Fruit fly (Drosophila melanogaster) whole organism, embryonic: Measurements from ENCODE around the gene CARPB.

Experiments
- Blimp-1 ChIP-seq: fragments of 200-800 bp; sonication (Bioruptor generic); optimal IDR thresholded peaks from 3 replicates; lab custom pipeline; 2018; ENCODE audit warnings: missing biosample characterization, missing genetic modification characterization, mild to moderate bottlenecking, moderate library complexity, missing genetic modification reagents
- CG10565 ChIP-seq: fragments of 200-800 bp; sonication (Bioruptor generic); optimal IDR thresholded peaks from 3 replicates; lab custom pipeline; 2016; ENCODE audit warnings: missing biosample characterization, mild to moderate bottlenecking, missing genetic modification characterization
- CG1603 ChIP-seq: fragments of 200-800 bp; sonication (Bioruptor generic); optimal IDR thresholded peaks from 2 replicates; lab custom pipeline; 2019; ENCODE audit warnings: missing biosample characterization, mild to moderate bottlenecking, missing genetic modification characterization, moderate library complexity
- CG16815 ChIP-seq: fragments of 200-800 bp; sonication (Bioruptor generic); optimal IDR thresholded peaks from 3 replicates; lab custom pipeline; 2017; ENCODE audit warnings: missing biosample characterization, mild to moderate bottlenecking, missing genetic modification characterization
- CG17361 ChIP-seq: fragments of 200-800 bp; sonication (Bioruptor generic); IDR thresholded peaks from 3 replicates; pipeline ENCODE4 v1.3.6; 2022; ENCODE audit warnings: missing biosample characterization, missing genetic modification characterization
- CG17829 ChIP-seq: fragments of 200-800 bp; optimal IDR thresholded peaks from 2 replicates; lab custom pipeline; 2019; ENCODE audit warnings: missing biosample characterization, mild to moderate bottlenecking, missing genetic modification characterization, moderate library complexity
- CG18599 ChIP-seq: fragments of 200-800 bp; sonication (Bioruptor generic); optimal IDR thresholded peaks from 3 replicates; lab custom pipeline; 2017; ENCODE audit warnings: missing biosample characterization, missing genetic modification characterization, mild to moderate bottlenecking, moderate library complexity, missing genetic modification reagents
- CG2712 ChIP-seq: fragments of 200-800 bp; optimal IDR thresholded peaks from 3 replicates; lab custom pipeline; 2019; ENCODE audit warnings: missing biosample characterization, mild to moderate bottlenecking, missing genetic modification characterization, moderate library complexity
- CG30403 ChIP-seq: fragments of 200-800 bp; sonication (Bioruptor generic); optimal IDR thresholded peaks from 3 replicates; lab custom pipeline; 2016; ENCODE audit warnings: missing biosample characterization, missing genetic modification characterization
- CG31441 ChIP-seq: fragments of 200-800 bp; sonication (Bioruptor generic); IDR thresholded peaks from 2 replicates; pipeline ENCODE4 v1.3.6; 2022; ENCODE audit warnings: missing biosample characterization, missing genetic modification characterization
- CG5245 ChIP-seq: fragments of 200-800 bp; sonication (Bioruptor generic); optimal IDR thresholded peaks from 3 replicates; lab custom pipeline; 2016; ENCODE audit warnings: missing biosample characterization, missing genetic modification characterization
- CG6254 ChIP-seq: fragments of 200-800 bp; sonication (Bioruptor generic); optimal IDR thresholded peaks from 3 replicates; lab custom pipeline; 2017; ENCODE audit warnings: mild to moderate bottlenecking, missing biosample characterization, missing genetic modification reagents, missing genetic modification characterization
- CG9727 ChIP-seq: fragments of 200-800 bp; sonication (Bioruptor generic); optimal IDR thresholded peaks from 3 replicates; lab custom pipeline; 2017; ENCODE audit warnings: missing biosample characterization, mild to moderate bottlenecking, missing genetic modification characterization
- Dip2 ChIP-seq: fragments of 200-800 bp; sonication (Bioruptor generic); IDR thresholded peaks from 2 replicates; pipeline ENCODE4 v1.3.6; 2022; ENCODE audit warnings: missing biosample characterization, missing genetic modification characterization
- Fer1 ChIP-seq: fragments of 200-800 bp; sonication (Bioruptor generic); optimal IDR thresholded peaks from 2 replicates; lab custom pipeline; 2017; ENCODE audit warnings: missing biosample characterization, mild to moderate bottlenecking, missing genetic modification characterization
- HHEX ChIP-seq: fragments of 200-800 bp; sonication (Bioruptor generic); optimal IDR thresholded peaks from 3 replicates; lab custom pipeline; 2017; ENCODE audit warnings: missing biosample characterization, mild to moderate bottlenecking, missing genetic modification characterization, missing genetic modification reagents
- NfI ChIP-seq: fragments of 200-800 bp; sonication (Bioruptor generic); optimal IDR thresholded peaks from 3 replicates; lab custom pipeline; 2018; ENCODE audit warnings: missing biosample characterization, mild to moderate bottlenecking, missing genetic modification characterization, moderate library complexity
- Ssrp ChIP-seq: fragments of 200-800 bp; sonication (Bioruptor generic); optimal IDR thresholded peaks from 2 replicates; lab custom pipeline; 2018; ENCODE audit warnings: missing biosample characterization, mild to moderate bottlenecking, missing genetic modification characterization, moderate library complexity
- crc ChIP-seq: fragments of 200-800 bp; sonication (Bioruptor generic); optimal IDR thresholded peaks from 2 replicates; lab custom pipeline; 2016; ENCODE audit warnings: missing biosample characterization, missing genetic modification characterization
- sc ChIP-seq, 3 experiments: fragments of >200 bp in 2 of 3; fragments of 200-800 bp in 1 of 3; sonication (Bioruptor generic) in 1 of 3; optimal IDR thresholded peaks; 2 replicates in 2 of 3; 3 replicates in 1 of 3; lab custom pipeline; 2017; ENCODE audit warnings: mild to moderate bottlenecking in 1 of 3, missing biosample characterization in 1 of 3, missing genetic modification characterization in 1 of 3, missing genetic modification reagents in 1 of 3
- sd ChIP-seq: fragments of 200-800 bp; sonication (Bioruptor generic); optimal IDR thresholded peaks from 3 replicates; lab custom pipeline; 2018; ENCODE audit warnings: missing biosample characterization, mild to moderate bottlenecking, missing genetic modification characterization, moderate library complexity
- seq ChIP-seq: fragments of 200-800 bp; sonication (Bioruptor generic); IDR thresholded peaks from 2 replicates; pipeline ENCODE4 v1.3.6; 2022; ENCODE audit warnings: missing biosample characterization, missing genetic modification characterization
- tap ChIP-seq: fragments of 200-800 bp; optimal IDR thresholded peaks from 3 replicates; lab custom pipeline; 2019; ENCODE audit warnings: missing biosample characterization, mild to moderate bottlenecking, missing genetic modification characterization, moderate library complexity

CARPB gene

dm6 chrX:9899535-9900179 lies 116.6 kb downstream of the CARPB start, which contains the start of gene CG15249 (continued):
- TF ChIP-seq CG16815 (GFP tag; lab: Kevin White, UChicago) (no peak), Blimp-1 (GFP tag; lab: Kevin White, UChicago) (peak; percentile 66), Ssrp (tag; lab: Kevin White, UChicago) (peak; percentile 67), CG9727 (GFP tag; lab: Kevin White, UChicago) (peak; percentile 5), CG1603 (tag; lab: Kevin White, UChicago) (no peak), tap (tag; lab: Kevin White, UChicago) (peak; percentile 50), CG30403 (GFP tag; lab: Kevin White, UChicago) (peak; percentile 14), sc (optimal IDR thresholded peaks at IDR 0.05; lab: Kevin White, UChicago) (no peak), sc (GFP tag; optimal IDR thresholded peaks at IDR 0.05; lab: Kevin White, UChicago) (peak; percentile 22), Dip2 (no peak), CG31441 (GFP tag; lab: Robert Waterston, UW) (peak; percentile 76), seq (GFP tag; lab: Robert Waterston, UW) (peak; percentile 38; the same call in 1 of the 2 replicates), NfI (peak; percentile 15), CG10565 (GFP tag; lab: Kevin White, UChicago) (no peak), CG17829 (tag; lab: Kevin White, UChicago) (peak; percentile 74), Fer1 (peak; percentile 54), CG17361 (GFP tag; lab: Robert Waterston, UW) (peak; percentile 82), CG6254 (peak; percentile 36), HHEX (GFP tag; lab: Kevin White, UChicago) (peak; percentile 32), sd (tag; lab: Kevin White, UChicago) (no peak), CG2712 (tag; lab: Kevin White, UChicago) (peak; percentile 78), crc (GFP tag; lab: Kevin White, UChicago) (no peak), CG5245 (GFP tag; lab: Kevin White, UChicago) (no peak), CG18599 (GFP tag; lab: Kevin White, UChicago) (peak; percentile 49)
- TF ChIP-seq, all 482 proteins: peak for 112
